In genomic region chr3L:22773383-22773873, dm6 we compare ENCODE assay signal across 6 fruit fly cellular contexts.
TF ChIP-seq lines count a peak whose summit lies in the region.

No protein-coding gene starts in this region.

- TF ChIP-seq CTCF in S2 (optimal IDR thresholded peaks at IDR 0.05; lab: Kevin White, UChicago) = peak; percentile 17 to 37
- no peak for TF ChIP-seq CTCF in whole organism, embryonic (GFP tag; optimal IDR thresholded peaks at IDR 0.05; lab: Kevin White, UChicago)

TF ChIP-seq in whole organism, adult, 20 proteins besides CTCF, POLR2A, EP300 and RAD21:
- peak; percentile 57 for TF ChIP-seq ovo (GFP tag; optimal IDR thresholded peaks at IDR 0.05; lab: Kevin White, UChicago)
- peak; percentile 37 for TF ChIP-seq Hr96 (GFP tag; optimal IDR thresholded peaks at IDR 0.05; lab: Kevin White, UChicago)
- no peak for TF ChIP-seq Crg-1 (GFP tag; optimal IDR thresholded peaks at IDR 0.05; lab: Kevin White, UChicago)
- peak; percentile 75 for TF ChIP-seq Mnt (GFP tag; optimal IDR thresholded peaks at IDR 0.05; lab: Kevin White, UChicago)
- no peak for TF ChIP-seq toe (GFP tag; optimal IDR thresholded peaks at IDR 0.05; lab: Kevin White, UChicago)
- peak; percentile 63 for TF ChIP-seq CG14711 (tag; optimal IDR thresholded peaks at IDR 0.05; lab: Kevin White, UChicago)
- TF ChIP-seq CG5204 (GFP tag; optimal IDR thresholded peaks at IDR 0.05; lab: Kevin White, UChicago) = no peak
- peak; percentile 25 for TF ChIP-seq bab1 (GFP tag; optimal IDR thresholded peaks at IDR 0.05; lab: Kevin White, UChicago)
- no peak for TF ChIP-seq Clk (GFP tag; optimal IDR thresholded peaks at IDR 0.05; lab: Kevin White, UChicago)
- no peak for TF ChIP-seq pad (GFP tag; optimal IDR thresholded peaks at IDR 0.05; lab: Kevin White, UChicago)
- peak; percentile 66 for TF ChIP-seq tj (GFP tag; optimal IDR thresholded peaks at IDR 0.05; lab: Kevin White, UChicago)

TF ChIP-seq in whole organism, embryonic, 481 proteins besides CTCF, POLR2A, EP300 and RAD21 (continues in another document):
- TF ChIP-seq cwo (GFP tag; optimal IDR thresholded peaks at IDR 0.05; lab: Kevin White, UChicago) (peak; percentile 92), sug (tag; optimal IDR thresholded peaks at IDR 0.05; lab: Kevin White, UChicago) (peak; percentile 88), CG32532 (GFP tag; IDR thresholded peaks at IDR 0.05; lab: Robert Waterston, UW) (peak; percentile 19; the same call in 1 of the 2 replicates), D (optimal IDR thresholded peaks at IDR 0.05; lab: Kevin White, UChicago) (peak; percentile 15), D (GFP tag; optimal IDR thresholded peaks at IDR 0.05; lab: Kevin White, UChicago) (no peak), Elba2 (GFP tag; optimal IDR thresholded peaks at IDR 0.05; lab: Kevin White, UChicago) (peak; percentile 29), caup (GFP tag; optimal IDR thresholded peaks at IDR 0.05; lab: Kevin White, UChicago; ENCODE audit: severe bottlenecking) (peak; percentile 23), zfh2 (GFP tag; optimal IDR thresholded peaks at IDR 0.05; lab: Kevin White, UChicago) (no peak), CG13287 (GFP tag; IDR thresholded peaks at IDR 0.05; lab: Robert Waterston, UW; ENCODE audit: partially characterized antibody) (peak; percentile 19; the same call in 1 of the 2 replicates), pros (GFP tag; optimal IDR thresholded peaks at IDR 0.05; lab: Kevin White, UChicago) (peak; percentile 22), chn (GFP tag; optimal IDR thresholded peaks at IDR 0.05; lab: Kevin White, UChicago) (peak; percentile 2), CG12744 (GFP tag; optimal IDR thresholded peaks at IDR 0.05; lab: Kevin White, UChicago) (no peak), crol (GFP tag; IDR thresholded peaks at IDR 0.05; lab: Robert Waterston, UW) (peak; percentile 84), CrebB (tag; optimal IDR thresholded peaks at IDR 0.05; lab: Kevin White, UChicago) (no peak), hkb (optimal IDR thresholded peaks at IDR 0.05; lab: Kevin White, UChicago) (no peak), hkb (GFP tag; IDR thresholded peaks at IDR 0.05; lab: Robert Waterston, UW) (no peak), kni (GFP tag; optimal IDR thresholded peaks at IDR 0.05; lab: Kevin White, UChicago) (peak; percentile 73), CG7963 (GFP tag; IDR thresholded peaks at IDR 0.05; lab: Robert Waterston, UW; ENCODE audit: partially characterized antibody) (0 out of 3 replicates have a peak, but pooled peaks have one; percentile 14)

TF ChIP-seq in whole organism, prepupa, 60 proteins besides CTCF, POLR2A, EP300 and RAD21:
- peak; percentile 10 for TF ChIP-seq Lpt (GFP tag; optimal IDR thresholded peaks at IDR 0.05; lab: Kevin White, UChicago)
- no peak for TF ChIP-seq CG31627 (GFP tag; optimal IDR thresholded peaks at IDR 0.05; lab: Kevin White, UChicago)
- peak; percentile 14 for TF ChIP-seq esn (GFP tag; optimal IDR thresholded peaks at IDR 0.05; lab: Kevin White, UChicago)
- peak; percentile 1 for TF ChIP-seq CG6808 (GFP tag; optimal IDR thresholded peaks at IDR 0.05; lab: Kevin White, UChicago)
- no peak for TF ChIP-seq Hr4 (GFP tag; optimal IDR thresholded peaks at IDR 0.05; lab: Kevin White, UChicago)
- no peak for TF ChIP-seq CG1621 (tag; optimal IDR thresholded peaks at IDR 0.05; lab: Kevin White, UChicago)
- no peak for TF ChIP-seq fd59A (GFP tag; optimal IDR thresholded peaks at IDR 0.05; lab: Kevin White, UChicago)
- peak; percentile 71 for TF ChIP-seq svp (GFP tag; lab: Kevin White, UChicago)
- peak; percentile 29 for TF ChIP-seq Sox14 (GFP tag; optimal IDR thresholded peaks at IDR 0.05; lab: Kevin White, UChicago)
- TF ChIP-seq spab (GFP tag; optimal IDR thresholded peaks at IDR 0.05; lab: Kevin White, UChicago) = no peak
- 0 out of 3 replicates have a peak, but pooled peaks have one; percentile 41 for TF ChIP-seq eg (GFP tag; IDR thresholded peaks at IDR 0.05; lab: Robert Waterston, UW)
- TF ChIP-seq CG9139 (GFP tag; optimal IDR thresholded peaks at IDR 0.05; lab: Kevin White, UChicago) = peak; percentile 12
- no peak for TF ChIP-seq OdsH (GFP tag; optimal IDR thresholded peaks at IDR 0.05; lab: Kevin White, UChicago)
- peak; percentile 51; the same call in 1 of the 3 replicates for TF ChIP-seq CG6163 (GFP tag; IDR thresholded peaks at IDR 0.05; lab: Robert Waterston, UW)
- peak in 1 of 2 experiments; percentile 51 for TF ChIP-seq ss (GFP tag; optimal IDR thresholded peaks at IDR 0.05; lab: Kevin White, UChicago)
- TF ChIP-seq CG6854 (GFP tag; optimal IDR thresholded peaks at IDR 0.05; lab: Kevin White, UChicago) = peak; percentile 22
- TF ChIP-seq CG15336 (GFP tag; IDR thresholded peaks at IDR 0.05; lab: Robert Waterston, UW) = 0 out of 2 replicates have a peak, but pooled peaks have one; percentile 24

TF ChIP-seq in whole organism, pupa, 21 proteins besides CTCF, POLR2A, EP300 and RAD21:
- TF ChIP-seq rn (GFP tag; IDR thresholded peaks at IDR 0.05; lab: Robert Waterston, UW) = no peak
- peak; percentile 27 for TF ChIP-seq gl (tag; optimal IDR thresholded peaks at IDR 0.05; lab: Kevin White, UChicago)
- no peak for TF ChIP-seq CG34367 (tag; optimal IDR thresholded peaks at IDR 0.05; lab: Kevin White, UChicago)
- TF ChIP-seq CG9948 (tag; optimal IDR thresholded peaks at IDR 0.05; lab: Kevin White, UChicago) = no peak
- TF ChIP-seq CG8159 (tag; optimal IDR thresholded peaks at IDR 0.05; lab: Kevin White, UChicago) = peak; percentile 15
- no peak for TF ChIP-seq fd96Ca (GFP tag; IDR thresholded peaks at IDR 0.05; lab: Robert Waterston, UW)
- TF ChIP-seq EcR (GFP tag; optimal IDR thresholded peaks at IDR 0.05; lab: Kevin White, UChicago) = peak; percentile 33
- peak; percentile 45; the same call in 1 of the 2 replicates for TF ChIP-seq CG12605 (GFP tag; IDR thresholded peaks at IDR 0.05; lab: Robert Waterston, UW)
- peak; percentile 62 for TF ChIP-seq CG13204 (GFP tag; optimal IDR thresholded peaks at IDR 0.05; lab: Kevin White, UChicago)

TF ChIP-seq in whole organism, wandering third instar larva, 38 proteins besides CTCF, POLR2A, EP300 and RAD21:
- TF ChIP-seq Vsx2 (GFP tag; optimal IDR thresholded peaks at IDR 0.05; lab: Kevin White, UChicago; ENCODE audit: partially characterized antibody) (no peak), usp (GFP tag; optimal IDR thresholded peaks at IDR 0.05; lab: Kevin White, UChicago) (no peak), CrebA (GFP tag; optimal IDR thresholded peaks at IDR 0.05; lab: Kevin White, UChicago; ENCODE audit: borderline replicate concordance) (peak; percentile 68), Myc (optimal IDR thresholded peaks at IDR 0.05; lab: Kevin White, UChicago) (peak; percentile 14), fru (GFP tag; optimal IDR thresholded peaks at IDR 0.05; lab: Kevin White, UChicago) (peak; percentile 17), h (GFP tag; optimal IDR thresholded peaks at IDR 0.05; lab: Kevin White, UChicago) (peak; percentile 86), dl (GFP tag; optimal IDR thresholded peaks at IDR 0.05; lab: Kevin White, UChicago; ENCODE audit: insufficient read depth in 1 of 2, partially characterized antibody in 2 of 2) (no peak), GATAd (GFP tag; optimal IDR thresholded peaks at IDR 0.05; lab: Kevin White, UChicago) (no peak), psq (GFP tag; optimal IDR thresholded peaks at IDR 0.05; lab: Kevin White, UChicago) (no peak), Rel (GFP tag; optimal IDR thresholded peaks at IDR 0.05; lab: Kevin White, UChicago) (no peak), Rel (tag; optimal IDR thresholded peaks at IDR 0.05; lab: Kevin White, UChicago) (peak; percentile 47), HLH106 (tag; optimal IDR thresholded peaks at IDR 0.05; lab: Kevin White, UChicago) (peak; percentile 9), Abd-B (GFP tag; optimal IDR thresholded peaks at IDR 0.05; lab: Kevin White, UChicago) (no peak), Hr83 (GFP tag; optimal IDR thresholded peaks at IDR 0.05; lab: Kevin White, UChicago; ENCODE audit: poor library complexity, severe bottlenecking) (no peak), Dif (GFP tag; optimal IDR thresholded peaks at IDR 0.05; lab: Kevin White, UChicago; ENCODE audit: partially characterized antibody) (peak; percentile 15), Jra (GFP tag; optimal IDR thresholded peaks at IDR 0.05; lab: Kevin White, UChicago) (peak; percentile 23), brk (GFP tag; optimal IDR thresholded peaks at IDR 0.05; lab: Kevin White, UChicago) (no peak)
TF ChIP-seq in whole organism, wandering third instar larva: peak in this region for 8.
